Worm (Caenorhabditis elegans): ENCODE measurements around the gene F59B10.5.

DNA sequence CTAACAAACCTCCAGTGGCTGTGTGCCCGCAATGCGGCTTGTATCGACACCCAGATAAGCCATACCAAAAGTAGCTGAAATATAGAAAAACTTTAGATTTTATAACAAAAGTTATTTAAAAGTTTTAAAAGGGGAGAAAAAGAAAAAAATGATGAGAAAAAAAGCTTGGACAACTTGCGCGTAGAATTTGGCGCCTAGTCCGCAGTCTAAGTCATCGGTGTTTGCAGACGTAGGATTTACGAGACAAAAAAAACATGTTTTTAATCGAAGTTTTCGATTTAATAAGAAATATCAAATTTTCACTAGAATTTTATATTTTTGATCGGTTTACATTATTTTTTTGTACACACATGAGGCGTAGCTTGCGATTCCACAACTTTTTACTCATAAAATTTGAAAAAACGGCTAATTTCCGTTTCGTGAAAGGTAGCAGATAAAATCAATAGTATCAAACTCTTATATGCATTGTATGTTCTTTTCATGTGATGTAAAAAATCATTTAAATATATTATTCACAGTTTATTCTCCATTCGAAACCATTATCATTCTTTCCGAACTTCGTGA is 18.5 kb upstream of the F59B10.5 start, which contains the start of gene pro-1:
- TF ChIP-seq fkh-2 (tag; optimal IDR thresholded peaks at IDR 0.05) (no peak), ceh-82 (tag; optimal IDR thresholded peaks at IDR 0.05) (no peak), fkh-10 (GFP tag; optimal IDR thresholded peaks at IDR 0.05) (no peak)

All from whole organism, L3 larva.